Worm (Caenorhabditis elegans) whole organism, young adult: ENCODE measurements around the gene C56A3.6.

Experiments
- B0035.1 ChIP-seq: sonication (generic microtip); optimal IDR thresholded peaks from 2 replicates; lab custom pipeline; 2016; ENCODE audit warnings: missing genetic modification characterization, mild to moderate bottlenecking, missing compliant biosample characterization, missing genotype, missing genetic modification reagents
- B0336.3 ChIP-seq: fragments of 200-800 bp; sonication (Bioruptor generic); IDR thresholded peaks from 2 replicates; pipeline ENCODE4 v1.3.6; 2022; ENCODE audit warnings: missing genetic modification characterization, missing compliant biosample characterization
- C06A6.2 ChIP-seq: fragments of 200-800 bp; sonication (Bioruptor generic); conservative IDR thresholded peaks from 2 replicates; pipeline ENCODE4 v1.3.6; 2022; ENCODE audit warnings: missing genetic modification characterization, missing compliant biosample characterization
- F22D6.2 ChIP-seq: sonication (generic microtip); optimal IDR thresholded peaks from 2 replicates; lab custom pipeline; 2016; ENCODE audit warnings: mild to moderate bottlenecking, missing genetic modification characterization, missing compliant biosample characterization
- F52B5.7 ChIP-seq: sonication (generic microtip); optimal IDR thresholded peaks from 2 replicates; lab custom pipeline; 2016; ENCODE audit warnings: mild to moderate bottlenecking, missing genetic modification characterization, missing compliant biosample characterization
- F57A8.1 ChIP-seq: fragments of 200-800 bp; sonication (Bioruptor generic); optimal IDR thresholded peaks from 2 replicates; lab custom pipeline; 2018; ENCODE audit warnings: mild to moderate bottlenecking, missing genetic modification characterization, moderate library complexity, missing compliant biosample characterization
- K11D2.4 ChIP-seq: fragments of 200-800 bp; sonication (Bioruptor generic); IDR thresholded peaks from 2 replicates; pipeline ENCODE4 v1.3.6; 2022; ENCODE audit warnings: missing genetic modification reagents, missing genetic modification characterization, missing compliant biosample characterization
- T26A5.8 ChIP-seq: sonication (generic microtip); optimal IDR thresholded peaks from 2 replicates; lab custom pipeline; 2016; ENCODE audit warnings: missing genetic modification characterization, missing compliant biosample characterization
- Y53G8AR.9 ChIP-seq: fragments of 200-800 bp; sonication (Bioruptor generic); conservative IDR thresholded peaks from 2 replicates; pipeline ENCODE4 v1.3.6; 2022; ENCODE audit warnings: missing genetic modification reagents, missing genetic modification characterization, missing compliant biosample characterization
- Y56A3A.18 ChIP-seq: fragments of 200-800 bp; sonication (Bioruptor generic); IDR thresholded peaks from 2 replicates; pipeline ENCODE4 v1.3.6; 2022; ENCODE audit warnings: missing genetic modification reagents, missing genetic modification characterization, missing compliant biosample characterization
- aptf-2 ChIP-seq: fragments of 200-800 bp; sonication (Bioruptor generic); conservative IDR thresholded peaks from 2 replicates; pipeline ENCODE4 v1.3.6; 2022; ENCODE audit warnings: missing genetic modification reagents, missing genetic modification characterization, missing compliant biosample characterization
- atf-7 ChIP-seq: sonication (generic microtip); optimal IDR thresholded peaks from 2 replicates; lab custom pipeline; 2017; ENCODE audit warnings: mild to moderate bottlenecking, missing genetic modification characterization, missing compliant biosample characterization
- attf-3 ChIP-seq: fragments of 200-800 bp; sonication (Bioruptor generic); conservative IDR thresholded peaks from 2 replicates; pipeline ENCODE4 v1.3.6; 2022; ENCODE audit warnings: missing genetic modification reagents, missing genetic modification characterization, missing compliant biosample characterization
- ccch-3 ChIP-seq: fragments of 200-800 bp; sonication (Bioruptor generic); optimal IDR thresholded peaks from 2 replicates; lab custom pipeline; 2018; ENCODE audit warnings: mild to moderate bottlenecking, missing genetic modification characterization, missing compliant biosample characterization
- cebp-1 ChIP-seq, 2 experiments: fragments of 200-800 bp in 1 of 2; sonication (Bioruptor generic) in 1 of 2; sonication (generic microtip) in 1 of 2; IDR thresholded peaks in 1 of 2; optimal IDR thresholded peaks in 1 of 2; 2 replicates each; pipeline versions ENCODE4 v1.3.6 to Lab custom; 2017 to 2022; ENCODE audit warnings: missing compliant biosample characterization in 2 of 2, missing genetic modification characterization in 2 of 2, mild to moderate bottlenecking in 1 of 2, missing genetic modification reagents in 1 of 2, moderate library complexity in 1 of 2
- ceh-27 ChIP-seq: fragments of 200-800 bp; sonication (Bioruptor generic); optimal IDR thresholded peaks from 2 replicates; lab custom pipeline; 2018; ENCODE audit warnings: mild to moderate bottlenecking, missing genetic modification characterization, moderate library complexity, missing compliant biosample characterization
- chd-7 ChIP-seq: sonication (generic microtip); optimal IDR thresholded peaks from 2 replicates; lab custom pipeline; 2016; ENCODE audit warnings: mild to moderate bottlenecking, missing genetic modification characterization, moderate library complexity, missing compliant biosample characterization
- dpl-1 ChIP-seq: fragments of 150-350 bp; optimal IDR thresholded peaks from 2 replicates; lab custom pipeline; 2014; ENCODE audit warnings: missing biosample characterization, missing genetic modification reagents, missing genetic modification characterization
- egrh-3 ChIP-seq: fragments of 200-800 bp; sonication (Bioruptor generic); IDR thresholded peaks from 2 replicates; pipeline ENCODE4 v1.3.6; 2022; ENCODE audit warnings: missing genetic modification reagents, missing genetic modification characterization, missing compliant biosample characterization
- ekl-4 ChIP-seq: fragments of 200-800 bp; sonication (Bioruptor generic); IDR thresholded peaks from 2 replicates; pipeline ENCODE4 v1.3.6; 2022; ENCODE audit warnings: missing genetic modification reagents, missing genetic modification characterization, missing compliant biosample characterization
- ets-4 ChIP-seq: fragments of 200-800 bp; sonication (Bioruptor generic); optimal IDR thresholded peaks from 2 replicates; lab custom pipeline; 2018; ENCODE audit warnings: mild to moderate bottlenecking, missing genetic modification characterization, missing compliant biosample characterization
- hrde-1 ChIP-seq: sonication (generic microtip); optimal IDR thresholded peaks from 2 replicates; lab custom pipeline; 2016; ENCODE audit warnings: missing genetic modification characterization, mild to moderate bottlenecking, missing compliant biosample characterization, moderate library complexity, missing genotype, missing genetic modification reagents, borderline replicate concordance
- hsf-1 ChIP-seq: fragments of 200-800 bp; sonication (Bioruptor generic); IDR thresholded peaks from 2 replicates; pipeline ENCODE4 v1.3.6; 2022; ENCODE audit warnings: missing genetic modification reagents, missing genetic modification characterization, missing compliant biosample characterization
- lin-40 ChIP-seq: sonication (generic microtip); optimal IDR thresholded peaks from 2 replicates; lab custom pipeline; 2016; ENCODE audit warnings: missing genetic modification characterization, mild to moderate bottlenecking, missing compliant biosample characterization, missing genotype, missing genetic modification reagents
- lin-54 ChIP-seq: fragments of 200-800 bp; sonication (Bioruptor generic); optimal IDR thresholded peaks from 2 replicates; lab custom pipeline; 2018; ENCODE audit warnings: mild to moderate bottlenecking, missing genetic modification characterization, missing compliant biosample characterization
- lsl-1 ChIP-seq: fragments of 200-800 bp; sonication (Bioruptor generic); optimal IDR thresholded peaks from 2 replicates; lab custom pipeline; 2018; ENCODE audit warnings: mild to moderate bottlenecking, missing genetic modification characterization, moderate library complexity, missing compliant biosample characterization
- madf-3 ChIP-seq: fragments of 200-800 bp; sonication (Bioruptor generic); IDR thresholded peaks from 2 replicates; pipeline ENCODE4 v1.3.6; 2022; ENCODE audit warnings: missing genetic modification reagents, missing genetic modification characterization, missing compliant biosample characterization
- mcd-1 ChIP-seq: fragments of 200-800 bp; sonication (Bioruptor generic); IDR thresholded peaks from 2 replicates; pipeline ENCODE4 v1.3.6; 2022; ENCODE audit warnings: missing genetic modification reagents, missing genetic modification characterization, missing compliant biosample characterization
- mel-28 ChIP-seq: sonication (generic microtip); optimal IDR thresholded peaks from 2 replicates; lab custom pipeline; 2016; ENCODE audit warnings: borderline replicate concordance, mild to moderate bottlenecking, missing genetic modification characterization, missing compliant biosample characterization
- mxl-1 ChIP-seq: sonication (generic microtip); optimal IDR thresholded peaks from 2 replicates; lab custom pipeline; 2016; ENCODE audit warnings: missing genetic modification characterization, missing compliant biosample characterization
- nfya-2 ChIP-seq: fragments of 200-800 bp; sonication (Bioruptor generic); IDR thresholded peaks from 2 replicates; pipeline ENCODE4 v1.3.6; 2022; ENCODE audit warnings: missing genetic modification reagents, missing genetic modification characterization, missing compliant biosample characterization
- nfyb-1 ChIP-seq: fragments of 200-800 bp; sonication (Bioruptor generic); IDR thresholded peaks from 2 replicates; pipeline ENCODE4 v1.3.6; 2022; ENCODE audit warnings: missing genetic modification reagents, missing genetic modification characterization, missing compliant biosample characterization
- nhr-179 ChIP-seq: sonication (generic microtip); optimal IDR thresholded peaks from 2 replicates; lab custom pipeline; 2016; ENCODE audit warnings: mild to moderate bottlenecking, missing genetic modification characterization, missing compliant biosample characterization
- nhr-27 ChIP-seq: fragments of 200-800 bp; sonication (Bioruptor generic); optimal IDR thresholded peaks from 2 replicates; lab custom pipeline; 2018; ENCODE audit warnings: mild to moderate bottlenecking, missing genetic modification characterization, moderate library complexity, missing compliant biosample characterization
- nhr-80 ChIP-seq: sonication (generic microtip); optimal IDR thresholded peaks from 2 replicates; lab custom pipeline; 2016; ENCODE audit warnings: missing genetic modification characterization, missing compliant biosample characterization
- nhr-90 ChIP-seq: sonication (generic microtip); optimal IDR thresholded peaks from 2 replicates; lab custom pipeline; 2016; ENCODE audit warnings: missing genotype, mild to moderate bottlenecking, missing genetic modification characterization, missing compliant biosample characterization
- pbrm-1 ChIP-seq: fragments of 200-800 bp; sonication (Bioruptor generic); IDR thresholded peaks from 2 replicates; pipeline ENCODE4 v1.3.6; 2022; ENCODE audit warnings: missing genetic modification reagents, missing genetic modification characterization, missing compliant biosample characterization
- rcor-1 ChIP-seq: fragments of 200-800 bp; sonication (Bioruptor generic); IDR thresholded peaks from 2 replicates; pipeline ENCODE4 v1.3.6; 2022; ENCODE audit warnings: missing genetic modification reagents, missing genetic modification characterization, missing compliant biosample characterization
- repo-1 ChIP-seq: sonication (generic microtip); optimal IDR thresholded peaks from 2 replicates; lab custom pipeline; 2017; ENCODE audit warnings: mild to moderate bottlenecking, missing genetic modification characterization, missing compliant biosample characterization
- sea-2 ChIP-seq: fragments of 200-800 bp; sonication (Bioruptor generic); IDR thresholded peaks from 2 replicates; pipeline ENCODE4 v1.3.6; 2022; ENCODE audit warnings: missing genetic modification characterization, missing compliant biosample characterization
- snpc-4 ChIP-seq, 5 experiments: fragments of 150-350 bp in 1 of 5; sonication (generic microtip) in 4 of 5; optimal IDR thresholded peaks; 2 replicates each; lab custom pipeline; 2014 to 2018; ENCODE audit warnings: missing genetic modification characterization in 5 of 5, missing biosample characterization in 3 of 5, antibody characterized with exemption in 2 of 5, mild to moderate bottlenecking in 2 of 5, missing compliant biosample characterization in 2 of 5, missing genotype in 2 of 5, moderate library complexity in 2 of 5, missing genetic modification reagents in 1 of 5
- tbp1 ChIP-seq: fragments of 200-800 bp; sonication (Bioruptor generic); optimal IDR thresholded peaks from 2 replicates; lab custom pipeline; 2018; ENCODE audit warnings: mild to moderate bottlenecking, missing genetic modification characterization, missing compliant biosample characterization
- tbx-9 ChIP-seq: sonication (generic microtip); optimal IDR thresholded peaks from 2 replicates; lab custom pipeline; 2016; ENCODE audit warnings: borderline replicate concordance, missing genetic modification characterization, inconsistent platforms, missing compliant biosample characterization
- tlf-1 ChIP-seq: fragments of 200-800 bp; sonication (Bioruptor generic); optimal IDR thresholded peaks from 2 replicates; lab custom pipeline; 2018; ENCODE audit warnings: mild to moderate bottlenecking, missing genetic modification characterization, missing compliant biosample characterization
- unc-130 ChIP-seq: sonication (generic microtip); optimal IDR thresholded peaks from 2 replicates; lab custom pipeline; 2016; ENCODE audit warnings: missing genetic modification reagents, missing genetic modification characterization, missing compliant biosample characterization
- unc-62 ChIP-seq: fragments of 150-350 bp; optimal IDR thresholded peaks from 2 replicates; lab custom pipeline; 2014; ENCODE audit warnings: missing biosample characterization, missing genetic modification reagents, missing genetic modification characterization
- ztf-26 ChIP-seq: sonication (generic microtip); optimal IDR thresholded peaks from 2 replicates; lab custom pipeline; 2017; ENCODE audit warnings: missing genetic modification characterization, missing compliant biosample characterization

C56A3.6 gene

DNA sequence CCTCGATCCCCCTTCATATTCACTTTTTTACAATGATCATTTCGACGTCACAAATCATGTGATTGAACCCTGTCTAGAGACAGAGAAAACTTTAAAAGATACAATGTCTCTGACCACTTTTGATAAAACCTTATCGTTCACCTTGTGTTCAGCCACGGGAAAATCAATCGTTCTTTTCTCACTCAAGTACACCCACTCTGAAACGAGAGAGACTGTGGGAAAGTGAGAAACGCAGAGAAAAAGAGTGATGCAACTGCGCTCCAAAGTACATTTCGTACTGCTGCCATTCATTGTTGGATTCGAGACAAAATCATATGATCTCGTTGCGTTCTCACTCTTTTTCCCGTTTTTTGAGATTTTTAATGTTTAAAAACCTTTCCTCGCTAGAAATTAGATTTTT lies 9.0 kb upstream of the C56A3.6 start:
- TF ChIP-seq mxl-1 (no peak), pbrm-1 (GFP tag; lab: Robert Waterston, UW) (peak; percentile 75), sea-2 (GFP tag; lab: Robert Waterston, UW) (no peak), B0035.1 (tag; lab: Kevin White, UChicago) (no peak), ets-4 (GFP tag; lab: Kevin White, UChicago) (peak; percentile 68), nhr-27 (tag; lab: Kevin White, UChicago) (no peak), Y53G8AR.9 (GFP tag; lab: Robert Waterston, UW) (peak; percentile 61; the same call in 1 of the 2 replicates), Y56A3A.18 (0 out of 2 replicates have a peak, but pooled peaks have one; percentile 67), dpl-1 (GFP tag; lab: Kevin White, UChicago) (peak; percentile 0), F22D6.2 (tag; lab: Kevin White, UChicago) (peak; percentile 65), lsl-1 (GFP tag; lab: Kevin White, UChicago) (peak; percentile 29), mcd-1 (GFP tag; lab: Robert Waterston, UW) (peak; percentile 96), unc-62 (GFP tag; lab: Kevin White, UChicago) (no peak), hsf-1 (GFP tag; lab: Robert Waterston, UW) (peak; percentile 9; the same call in 1 of the 2 replicates), ccch-3 (GFP tag; lab: Kevin White, UChicago) (no peak), madf-3 (0 out of 2 replicates have a peak, but pooled peaks have one; percentile 68), tbx-9 (tag; lab: Kevin White, UChicago) (no peak), mel-28 (tag; lab: Kevin White, UChicago) (no peak), rcor-1 (peak; percentile 86), B0336.3 (GFP tag; lab: Robert Waterston, UW) (peak; percentile 57), nhr-179 (tag; lab: Kevin White, UChicago) (no peak), nfya-2 (GFP tag; lab: Robert Waterston, UW) (no peak), snpc-4 (GFP tag; optimal IDR thresholded peaks at IDR 0.05; lab: Kevin White, UChicago) (peak; percentile 19), snpc-4 (tag; optimal IDR thresholded peaks at IDR 0.05; lab: Kevin White, UChicago) (peak in 2 of 4 experiments; percentile 70 to 71), ztf-26 (tag; lab: Kevin White, UChicago) (peak; percentile 67), cebp-1 (GFP tag; IDR thresholded peaks at IDR 0.05; lab: Robert Waterston, UW) (peak; percentile 44; the same call in 1 of the 2 replicates), cebp-1 (tag; optimal IDR thresholded peaks at IDR 0.05; lab: Kevin White, UChicago) (peak; percentile 85), tbp1 (GFP tag; lab: Kevin White, UChicago) (peak; percentile 68), lin-54 (GFP tag; lab: Kevin White, UChicago) (peak; percentile 76), chd-7 (tag; lab: Kevin White, UChicago) (peak; percentile 81), F57A8.1 (GFP tag; lab: Kevin White, UChicago) (no peak), C06A6.2 (GFP tag; lab: Robert Waterston, UW) (peak; percentile 81), unc-130 (GFP tag; lab: Kevin White, UChicago) (no peak), ekl-4 (GFP tag; lab: Robert Waterston, UW) (no peak), T26A5.8 (no peak), nhr-80 (tag; lab: Kevin White, UChicago) (peak; percentile 97), lin-40 (peak; percentile 91), K11D2.4 (GFP tag; lab: Robert Waterston, UW) (peak; percentile 65; the same call in 1 of the 2 replicates), egrh-3 (GFP tag; lab: Robert Waterston, UW) (0 out of 2 replicates have a peak, but pooled peaks have one; percentile 10), nhr-90 (tag; lab: Kevin White, UChicago) (peak; percentile 56), hrde-1 (tag; lab: Kevin White, UChicago) (no peak), nfyb-1 (GFP tag; lab: Robert Waterston, UW) (peak; percentile 80), repo-1 (peak; percentile 26), F52B5.7 (tag; lab: Kevin White, UChicago) (peak; percentile 9), ceh-27 (GFP tag; lab: Kevin White, UChicago) (peak; percentile 88), atf-7 (tag; lab: Kevin White, UChicago) (peak; percentile 85), aptf-2 (GFP tag; lab: Robert Waterston, UW) (no peak), tlf-1 (GFP tag; lab: Kevin White, UChicago) (peak; percentile 63), attf-3 (GFP tag; lab: Robert Waterston, UW) (0 out of 2 replicates have a peak, but pooled peaks have one; percentile 36)
